Fruit fly (Drosophila melanogaster): ENCODE measurements around the gene CG9641.

The CG9641 gene

DNA sequence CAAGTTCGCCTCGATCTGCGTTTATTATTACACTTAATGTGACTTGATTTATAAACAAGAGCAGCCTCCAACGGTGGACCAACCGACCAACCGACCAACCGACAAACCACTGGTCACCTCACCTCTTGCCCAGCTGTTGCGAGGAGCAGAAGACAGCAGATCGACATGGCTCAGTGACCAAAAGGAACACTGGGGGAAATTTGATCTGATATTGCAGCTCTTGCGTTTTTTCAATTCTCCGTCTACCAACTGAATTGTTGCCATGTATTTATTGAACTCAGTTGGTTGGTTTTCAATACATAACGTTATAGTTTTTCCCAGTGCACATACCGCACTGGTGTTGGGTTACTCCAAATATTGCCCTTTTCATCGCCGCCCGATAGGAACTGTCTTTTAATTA lies 27.9 kb upstream of the CG9641 start:
- no peak for TF ChIP-seq Rel (GFP tag; optimal IDR thresholded peaks at IDR 0.05)
- TF ChIP-seq Rel (tag; optimal IDR thresholded peaks at IDR 0.05), result no peak
- no peak for TF ChIP-seq dsf (GFP tag; optimal IDR thresholded peaks at IDR 0.05; ENCODE audit: borderline replicate concordance)
- TF ChIP-seq br (GFP tag; optimal IDR thresholded peaks at IDR 0.05), result peak; percentile 63
- TF ChIP-seq sage (GFP tag; optimal IDR thresholded peaks at IDR 0.05), result no peak
- TF ChIP-seq dl (GFP tag; optimal IDR thresholded peaks at IDR 0.05; ENCODE audit: insufficient read depth in 1 of 2, partially characterized antibody in 2 of 2), result no peak
- TF ChIP-seq OdsH (GFP tag; optimal IDR thresholded peaks at IDR 0.05), result peak; percentile 2
- TF ChIP-seq fru (GFP tag; optimal IDR thresholded peaks at IDR 0.05), result peak; percentile 62
- TF ChIP-seq usp (GFP tag; optimal IDR thresholded peaks at IDR 0.05), result no peak
- TF ChIP-seq foxo (GFP tag; optimal IDR thresholded peaks at IDR 0.05), result peak in 1 of 2 experiments; percentile 64
- TF ChIP-seq ey (GFP tag; optimal IDR thresholded peaks at IDR 0.05), result peak; percentile 22
- peak; percentile 10 for TF ChIP-seq woc (GFP tag; optimal IDR thresholded peaks at IDR 0.05)
- peak; percentile 37 for TF ChIP-seq h (GFP tag; optimal IDR thresholded peaks at IDR 0.05)
- peak; percentile 31 for TF ChIP-seq rgr (GFP tag; optimal IDR thresholded peaks at IDR 0.05)
- TF ChIP-seq GATAd (GFP tag; optimal IDR thresholded peaks at IDR 0.05), result no peak
- TF ChIP-seq HLH106 (tag; optimal IDR thresholded peaks at IDR 0.05), result peak; percentile 47
- TF ChIP-seq brk (GFP tag; optimal IDR thresholded peaks at IDR 0.05), result no peak
- TF ChIP-seq Dfd (GFP tag; optimal IDR thresholded peaks at IDR 0.05), result no peak
- TF ChIP-seq psq (GFP tag; optimal IDR thresholded peaks at IDR 0.05), result peak; percentile 31
- peak; percentile 21 for TF ChIP-seq Hnf4 (GFP tag; optimal IDR thresholded peaks at IDR 0.05)
- TF ChIP-seq Dif (GFP tag; optimal IDR thresholded peaks at IDR 0.05; ENCODE audit: partially characterized antibody), result no peak
- no peak for TF ChIP-seq Hr78 (GFP tag; optimal IDR thresholded peaks at IDR 0.05)
- no peak for TF ChIP-seq Jra (GFP tag; optimal IDR thresholded peaks at IDR 0.05)
- no peak for TF ChIP-seq Abd-B (GFP tag; optimal IDR thresholded peaks at IDR 0.05)
- TF ChIP-seq Sp1 (GFP tag; optimal IDR thresholded peaks at IDR 0.05), result peak; percentile 36
- no peak for TF ChIP-seq tai (GFP tag; optimal IDR thresholded peaks at IDR 0.05)

- no peak for TF ChIP-seq dsf (GFP tag; optimal IDR thresholded peaks at IDR 0.05; ENCODE audit: borderline replicate concordance)
- TF ChIP-seq Hr83 (GFP tag; optimal IDR thresholded peaks at IDR 0.05; ENCODE audit: poor library complexity, severe bottlenecking), result no peak
- no peak for TF ChIP-seq Dif (GFP tag; optimal IDR thresholded peaks at IDR 0.05; ENCODE audit: partially characterized antibody)
- TF ChIP-seq br (GFP tag; optimal IDR thresholded peaks at IDR 0.05), result no peak
- TF ChIP-seq Hnf4 (GFP tag; optimal IDR thresholded peaks at IDR 0.05), result no peak
- TF ChIP-seq sage (GFP tag; optimal IDR thresholded peaks at IDR 0.05), result no peak
- no peak for TF ChIP-seq sv (GFP tag; optimal IDR thresholded peaks at IDR 0.05)
- no peak for TF ChIP-seq brk (GFP tag; optimal IDR thresholded peaks at IDR 0.05)
- no peak for TF ChIP-seq h (GFP tag; optimal IDR thresholded peaks at IDR 0.05)
- no peak for TF ChIP-seq CG9705 (GFP tag; optimal IDR thresholded peaks at IDR 0.05)
- no peak for TF ChIP-seq psq (GFP tag; optimal IDR thresholded peaks at IDR 0.05)
- TF ChIP-seq Myc (optimal IDR thresholded peaks at IDR 0.05), result no peak
- TF ChIP-seq tai (GFP tag; optimal IDR thresholded peaks at IDR 0.05), result no peak
- no peak for TF ChIP-seq Sp1 (GFP tag; optimal IDR thresholded peaks at IDR 0.05)
- no peak for TF ChIP-seq GATAd (GFP tag; optimal IDR thresholded peaks at IDR 0.05)
- TF ChIP-seq CrebA (GFP tag; optimal IDR thresholded peaks at IDR 0.05; ENCODE audit: borderline replicate concordance), result no peak
- no peak for TF ChIP-seq OdsH (GFP tag; optimal IDR thresholded peaks at IDR 0.05)
- no peak for TF ChIP-seq Hr78 (GFP tag; optimal IDR thresholded peaks at IDR 0.05)
- TF ChIP-seq usp (GFP tag; optimal IDR thresholded peaks at IDR 0.05), result no peak
These were observed 26.7 kb upstream of the CG9641 start for dm6 chr2L:3003399-3003798.

- no peak for TF ChIP-seq tai (GFP tag; optimal IDR thresholded peaks at IDR 0.05)
- no peak for TF ChIP-seq Jra (GFP tag; optimal IDR thresholded peaks at IDR 0.05)
- TF ChIP-seq dmrt93B (GFP tag; optimal IDR thresholded peaks at IDR 0.05), result no peak
- TF ChIP-seq HLH106 (tag; optimal IDR thresholded peaks at IDR 0.05), result no peak
- no peak for TF ChIP-seq CrebA (GFP tag; optimal IDR thresholded peaks at IDR 0.05; ENCODE audit: borderline replicate concordance)
- TF ChIP-seq Dif (GFP tag; optimal IDR thresholded peaks at IDR 0.05; ENCODE audit: partially characterized antibody), result no peak
- no peak for TF ChIP-seq lola (GFP tag; optimal IDR thresholded peaks at IDR 0.05)
- TF ChIP-seq fru (GFP tag; optimal IDR thresholded peaks at IDR 0.05), result no peak
- no peak for TF ChIP-seq br (GFP tag; optimal IDR thresholded peaks at IDR 0.05)
- no peak for TF ChIP-seq Mio (GFP tag; optimal IDR thresholded peaks at IDR 0.05)
- no peak for TF ChIP-seq h (GFP tag; optimal IDR thresholded peaks at IDR 0.05)
- TF ChIP-seq N (GFP tag; optimal IDR thresholded peaks at IDR 0.05), result no peak
- no peak for TF ChIP-seq CG9705 (GFP tag; optimal IDR thresholded peaks at IDR 0.05)
- no peak for TF ChIP-seq dsf (GFP tag; optimal IDR thresholded peaks at IDR 0.05; ENCODE audit: borderline replicate concordance)
These were observed 25.3 kb upstream of the CG9641 start for dm6 chr2L:3001953-3002352.
